Fruit fly (Drosophila melanogaster) S2 (cell line): Measurements from ENCODE around the gene CG6026.

ENCODE experiments used
- CG8478 ChIP-seq: fragments of >200 bp; optimal IDR thresholded peaks from 2 replicates; lab custom pipeline; 2018
- CTCF ChIP-seq, 2 experiments: fragments of >200 bp; optimal IDR thresholded peaks; 2 replicates each; lab custom pipeline; 2018

Gene CG6026

dm6 chr3R:19033238-19033637 lies at the start of gene CG6026:
CG6026 (plus strand) TSS chr3R:19033538.
- TF ChIP-seq CTCF (optimal IDR thresholded peaks at IDR 0.05; lab: Kevin White, UChicago) (no peak), CG8478 (lab: Kevin White, UChicago) (no peak)

dm6 chr3R:18983614-18984185 lies 49.6 kb upstream of the CG6026 start, which contains the start of the genes snRNP-U1-C and gukh:
snRNP-U1-C (minus strand) TSS chr3R:18983650.
gukh (plus strand) TSS chr3R:18984025.
- TF ChIP-seq CG8478 (lab: Kevin White, UChicago): no peak
- TF ChIP-seq CTCF (optimal IDR thresholded peaks at IDR 0.05; lab: Kevin White, UChicago): peak; percentile 74 to 79

DNA sequence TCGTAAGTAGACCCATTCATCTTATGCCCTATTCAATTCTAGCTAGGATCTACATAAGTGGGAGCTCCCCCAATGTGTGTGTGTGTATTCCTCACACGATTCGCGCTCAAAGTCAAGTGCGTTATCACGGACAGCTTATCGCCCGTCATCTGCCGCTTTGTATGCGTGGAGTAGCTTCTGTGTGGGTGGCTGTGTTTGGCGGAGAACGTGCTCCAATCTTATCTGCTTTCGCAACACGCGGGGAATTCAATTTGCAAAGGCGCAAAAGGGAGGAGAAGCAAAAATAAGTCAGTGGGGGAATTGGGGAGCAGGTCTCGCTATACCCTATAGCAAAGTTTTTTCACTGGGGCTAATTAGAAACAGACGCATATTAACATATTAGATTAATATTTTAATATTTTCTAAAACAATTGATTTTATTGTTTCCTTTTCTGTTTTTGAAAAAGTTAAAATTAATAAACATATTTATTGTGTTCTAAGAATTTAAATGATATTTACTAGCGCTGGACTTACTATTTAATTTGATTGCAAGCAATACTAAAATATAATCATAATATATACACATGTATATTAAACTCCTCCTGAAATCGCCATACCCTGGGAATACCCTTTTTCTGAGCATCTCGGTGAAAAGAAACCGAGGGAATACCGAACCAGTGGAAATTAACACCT lies 48.1 kb upstream of the CG6026 start:
- TF ChIP-seq CTCF (optimal IDR thresholded peaks at IDR 0.05; lab: Kevin White, UChicago) (no peak), CG8478 (lab: Kevin White, UChicago) (no peak)

dm6 chr3R:18986089-18986887 lies 47.0 kb upstream of the CG6026 start:
- TF ChIP-seq CG8478 (lab: Kevin White, UChicago) (no peak), CTCF (optimal IDR thresholded peaks at IDR 0.05; lab: Kevin White, UChicago) (no peak)

DNA sequence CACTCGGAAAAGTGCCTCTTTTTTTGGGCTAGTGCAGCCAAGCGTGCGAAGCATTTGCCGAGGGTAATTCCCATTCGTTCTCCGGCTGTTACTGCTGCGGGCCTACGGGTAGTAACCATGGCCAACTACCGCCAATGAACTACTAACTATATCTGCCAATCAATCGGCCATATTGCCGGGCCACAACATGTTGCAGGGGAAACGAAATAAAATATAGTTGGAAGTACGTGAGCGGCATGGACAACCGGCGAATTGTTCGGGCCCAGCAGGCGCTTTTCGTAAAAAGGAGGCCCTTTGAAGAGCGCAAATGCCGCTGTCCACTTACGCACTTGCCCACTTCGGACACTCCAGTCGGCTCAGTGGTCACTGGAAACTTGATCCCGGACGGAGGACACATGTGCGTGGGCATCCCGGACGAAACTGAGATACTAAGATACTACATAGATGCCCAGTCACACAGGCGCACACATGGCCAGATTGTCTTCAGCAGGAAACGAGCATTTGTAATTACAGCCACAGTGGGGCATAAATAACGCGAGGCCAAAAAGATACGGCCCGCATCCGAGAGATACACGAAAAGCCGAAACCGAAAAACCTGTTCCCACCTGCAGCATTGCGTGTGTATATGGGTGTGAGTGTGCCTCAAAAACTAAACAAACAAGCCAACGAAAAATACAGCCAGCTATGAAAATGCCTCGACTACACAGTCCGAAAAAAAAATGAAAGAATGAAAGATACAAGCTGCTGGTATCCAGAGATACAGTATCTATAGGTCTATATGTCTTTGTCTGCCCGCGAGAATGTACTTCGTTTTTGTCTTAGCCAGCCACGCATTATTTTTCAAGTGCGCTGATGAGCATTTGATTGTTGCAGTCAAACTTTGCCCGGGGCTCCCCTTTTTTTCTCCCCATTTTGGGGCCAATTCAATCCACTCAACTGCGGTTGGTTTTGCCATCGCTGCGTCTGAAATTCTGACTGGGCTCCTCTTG lies 45.6 kb upstream of the CG6026 start:
- TF ChIP-seq CG8478 (lab: Kevin White, UChicago): no peak
- TF ChIP-seq CTCF (optimal IDR thresholded peaks at IDR 0.05; lab: Kevin White, UChicago): no peak

dm6 chr3R:18988957-18989818 lies 44.1 kb upstream of the CG6026 start:
- TF ChIP-seq CG8478 (lab: Kevin White, UChicago): no peak
- TF ChIP-seq CTCF (optimal IDR thresholded peaks at IDR 0.05; lab: Kevin White, UChicago): no peak

dm6 chr3R:18989819-18990137 lies 43.6 kb upstream of the CG6026 start:
- TF ChIP-seq CG8478 (lab: Kevin White, UChicago) (no peak), CTCF (optimal IDR thresholded peaks at IDR 0.05; lab: Kevin White, UChicago) (no peak)

DNA sequence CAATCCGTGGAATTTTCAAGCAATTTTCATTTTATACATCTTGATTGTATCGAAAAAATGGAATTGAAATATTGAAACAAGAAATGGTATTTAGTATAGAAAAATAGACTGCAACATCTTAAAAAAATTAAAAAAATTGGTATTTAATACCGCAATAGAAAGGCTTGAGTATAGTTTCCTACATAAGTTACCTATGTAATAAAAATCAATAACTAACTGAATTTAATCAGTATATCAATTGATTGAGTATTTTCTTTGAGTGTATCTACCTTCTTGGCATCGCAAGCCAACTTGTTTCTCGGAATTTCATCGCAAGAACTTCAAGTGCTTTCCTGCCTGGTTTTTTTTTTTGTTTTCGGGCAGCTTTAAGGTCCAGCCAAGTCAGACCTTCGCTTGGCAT lies 42.8 kb upstream of the CG6026 start:
- TF ChIP-seq CTCF (optimal IDR thresholded peaks at IDR 0.05; lab: Kevin White, UChicago) (no peak), CG8478 (lab: Kevin White, UChicago) (no peak)

DNA sequence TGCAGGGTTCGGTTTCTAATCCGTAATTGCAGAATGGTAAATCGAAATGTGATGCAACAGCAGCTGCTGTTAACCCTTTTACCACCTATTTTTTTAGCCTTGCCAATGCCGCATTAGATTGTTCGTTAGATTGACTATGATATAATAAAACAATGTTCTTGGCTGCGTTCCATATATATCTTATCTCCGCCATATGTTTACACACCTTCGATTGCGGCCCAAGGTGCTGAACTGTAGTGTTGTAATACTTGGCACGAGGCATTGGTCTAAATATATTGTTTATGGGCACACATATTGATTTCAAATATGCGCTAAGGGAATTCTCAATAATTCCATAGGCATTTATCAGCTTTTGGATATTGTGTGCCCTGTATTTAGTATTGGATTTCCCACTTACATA lies 41.6 kb upstream of the CG6026 start:
- no peak for TF ChIP-seq CTCF (optimal IDR thresholded peaks at IDR 0.05; lab: Kevin White, UChicago)
- no peak for TF ChIP-seq CG8478 (lab: Kevin White, UChicago)

DNA sequence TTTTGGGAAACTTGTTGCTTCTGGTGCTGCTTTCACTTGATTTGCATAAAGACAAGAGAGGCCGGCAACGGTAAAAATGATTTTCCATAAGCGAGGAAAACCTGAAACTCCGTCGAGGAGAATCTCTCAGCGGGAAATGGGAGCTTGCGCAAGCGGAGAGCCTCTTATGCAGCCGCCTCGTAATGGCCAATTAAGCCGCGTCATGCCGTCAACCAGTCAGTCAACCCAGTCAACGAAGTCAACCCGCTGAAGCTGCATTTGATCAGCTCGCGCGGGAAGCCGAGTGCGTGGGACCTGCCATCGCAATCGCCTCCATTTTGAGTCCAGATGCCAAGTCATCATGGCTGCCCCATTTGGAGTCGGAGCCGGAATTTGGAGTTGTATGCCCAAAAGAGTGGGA lies 40.2 kb upstream of the CG6026 start:
- TF ChIP-seq CTCF (optimal IDR thresholded peaks at IDR 0.05; lab: Kevin White, UChicago): no peak
- no peak for TF ChIP-seq CG8478 (lab: Kevin White, UChicago)

dm6 chr3R:18995556-18996272 lies 37.6 kb upstream of the CG6026 start:
- TF ChIP-seq CTCF (optimal IDR thresholded peaks at IDR 0.05; lab: Kevin White, UChicago) (no peak), CG8478 (lab: Kevin White, UChicago) (no peak)

DNA sequence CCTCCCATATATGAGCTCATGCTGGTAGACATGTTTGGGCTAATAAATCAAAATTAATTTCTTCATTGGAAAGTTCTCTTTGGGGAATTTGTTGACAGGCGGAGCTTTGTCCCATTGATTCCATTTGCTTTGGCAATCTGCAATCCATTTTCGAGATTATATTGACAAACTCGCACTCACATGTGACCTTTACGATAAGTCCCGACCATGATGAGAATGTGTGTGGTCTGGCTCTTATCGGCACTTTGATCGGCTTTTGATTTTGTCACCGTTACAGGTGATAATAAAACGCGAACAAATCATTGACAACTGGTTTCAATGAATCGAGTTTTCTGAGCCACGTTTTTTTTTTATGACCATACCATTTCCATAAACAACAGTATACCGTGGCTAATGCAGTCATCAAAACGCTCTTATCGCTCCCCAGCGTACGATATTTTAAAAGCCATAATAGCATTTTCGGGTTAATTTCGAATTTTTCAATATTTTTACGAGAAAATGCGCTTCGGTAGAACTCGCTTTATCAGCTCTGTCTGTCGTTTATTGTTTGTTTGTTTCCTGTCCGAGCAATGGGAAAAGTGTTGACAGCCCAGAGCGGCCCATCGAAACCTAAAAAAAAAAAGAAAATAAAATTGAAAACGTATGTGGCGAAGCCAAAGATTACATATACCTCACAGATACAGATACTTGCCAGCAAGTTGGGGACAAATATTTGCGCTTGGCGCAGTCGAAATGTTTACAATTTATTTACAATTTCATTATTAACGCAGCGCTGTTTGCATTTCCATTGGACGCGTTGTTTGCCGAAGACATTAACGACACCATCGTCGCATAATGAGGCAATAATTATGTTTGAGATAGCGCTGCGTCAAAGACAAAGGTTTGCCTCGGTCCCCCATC lies 35.7 kb upstream of the CG6026 start:
- no peak for TF ChIP-seq CG8478 (lab: Kevin White, UChicago)
- TF ChIP-seq CTCF (optimal IDR thresholded peaks at IDR 0.05; lab: Kevin White, UChicago): no peak
